Worm (Caenorhabditis elegans) whole organism, late embryonic: Measurements from ENCODE around the gene Y49E10.4.

Experiments used
- C08G9.2 ChIP-seq: sonication (generic microtip); optimal IDR thresholded peaks from 2 replicates; lab custom pipeline; 2016; ENCODE audit warnings: mild to moderate bottlenecking, missing genetic modification characterization, moderate library complexity, missing compliant biosample characterization
- C38D4.7 ChIP-seq: fragments of 200-800 bp; sonication (Bioruptor generic); optimal IDR thresholded peaks from 2 replicates; lab custom pipeline; 2018; ENCODE audit warnings: mild to moderate bottlenecking, missing genetic modification characterization, moderate library complexity, missing compliant biosample characterization
- F13H6.1 ChIP-seq: sonication (generic microtip); optimal IDR thresholded peaks from 2 replicates; lab custom pipeline; 2016; ENCODE audit warnings: missing genetic modification characterization, missing compliant biosample characterization
- K02D7.2 ChIP-seq: sonication (generic microtip); optimal IDR thresholded peaks from 2 replicates; lab custom pipeline; 2017; ENCODE audit warnings: mild to moderate bottlenecking, missing genetic modification characterization, missing compliant biosample characterization
- K09A11.1 ChIP-seq: sonication (generic microtip); optimal IDR thresholded peaks from 2 replicates; lab custom pipeline; 2017; ENCODE audit warnings: antibody characterized with exemption, mild to moderate bottlenecking, missing genetic modification characterization, missing compliant biosample characterization; ENCODE audit not compliant: insufficient read depth
- T23F11.4 ChIP-seq: fragments of 200-800 bp; sonication (Bioruptor generic); optimal IDR thresholded peaks from 2 replicates; lab custom pipeline; 2018; ENCODE audit warnings: mild to moderate bottlenecking, missing genetic modification characterization, missing compliant biosample characterization
- ahr-1 ChIP-seq: sonication (generic microtip); optimal IDR thresholded peaks from 2 replicates; lab custom pipeline; 2016; ENCODE audit warnings: missing genetic modification characterization, missing compliant biosample characterization
- ama-1 ChIP-seq: fragments of 150-350 bp; optimal IDR thresholded peaks from 2 replicates; lab custom pipeline; 2014
- ceh-14 ChIP-seq: sonication (generic microtip); optimal IDR thresholded peaks from 2 replicates; lab custom pipeline; 2016; ENCODE audit warnings: missing genotype, missing genetic modification characterization, missing compliant biosample characterization
- ceh-18 ChIP-seq: sonication (generic microtip); optimal IDR thresholded peaks from 2 replicates; lab custom pipeline; 2016; ENCODE audit warnings: missing genetic modification characterization, missing compliant biosample characterization
- ceh-19 ChIP-seq: fragments of 200-800 bp; sonication (Bioruptor generic); optimal IDR thresholded peaks from 2 replicates; lab custom pipeline; 2018; ENCODE audit warnings: mild to moderate bottlenecking, missing genetic modification characterization, missing compliant biosample characterization
- ceh-2 ChIP-seq: sonication (generic microtip); optimal IDR thresholded peaks from 2 replicates; lab custom pipeline; 2016; ENCODE audit warnings: missing genotype, missing genetic modification characterization, missing compliant biosample characterization
- ceh-22 ChIP-seq: sonication (generic microtip); optimal IDR thresholded peaks from 2 replicates; lab custom pipeline; 2017; ENCODE audit warnings: missing biosample characterization, missing genetic modification characterization
- ceh-24 ChIP-seq: sonication (generic microtip); optimal IDR thresholded peaks from 2 replicates; lab custom pipeline; 2016; ENCODE audit warnings: mild to moderate bottlenecking, missing genetic modification characterization, missing compliant biosample characterization
- ceh-30 ChIP-seq: fragments of 150-350 bp; optimal IDR thresholded peaks from 2 replicates; lab custom pipeline; 2014; ENCODE audit warnings: missing biosample characterization, missing genetic modification characterization
- ceh-31 ChIP-seq: sonication (generic microtip); optimal IDR thresholded peaks from 2 replicates; lab custom pipeline; 2016; ENCODE audit warnings: missing genetic modification characterization, missing compliant biosample characterization
- ceh-34 ChIP-seq: sonication (generic microtip); optimal IDR thresholded peaks from 2 replicates; lab custom pipeline; 2016; ENCODE audit warnings: mild to moderate bottlenecking, missing genetic modification characterization, missing compliant biosample characterization
- ceh-45 ChIP-seq: fragments of 200-800 bp; sonication (Bioruptor generic); IDR thresholded peaks from 2 replicates; pipeline ENCODE4 v1.3.6; 2022; ENCODE audit warnings: missing genetic modification reagents, missing genetic modification characterization, missing compliant biosample characterization
- ceh-48 ChIP-seq: sonication (generic microtip); optimal IDR thresholded peaks from 2 replicates; lab custom pipeline; 2016; ENCODE audit warnings: missing genetic modification characterization, inconsistent platforms, missing compliant biosample characterization
- ceh-6 ChIP-seq: fragments of 200-800 bp; sonication (Bioruptor generic); optimal IDR thresholded peaks from 2 replicates; lab custom pipeline; 2018; ENCODE audit warnings: mild to moderate bottlenecking, missing genetic modification characterization, missing compliant biosample characterization
- ceh-9 ChIP-seq: sonication (generic microtip); optimal IDR thresholded peaks from 2 replicates; lab custom pipeline; 2016; ENCODE audit warnings: mild to moderate bottlenecking, missing genetic modification characterization, inconsistent platforms, missing compliant biosample characterization
- dve-1 ChIP-seq: sonication (generic microtip); optimal IDR thresholded peaks from 2 replicates; lab custom pipeline; 2017; ENCODE audit warnings: antibody characterized with exemption, mild to moderate bottlenecking, missing genetic modification characterization, missing compliant biosample characterization
- ets-4 ChIP-seq: sonication (generic microtip); optimal IDR thresholded peaks from 2 replicates; lab custom pipeline; 2016; ENCODE audit warnings: missing genetic modification characterization, missing compliant biosample characterization
- eyg-1 ChIP-seq: sonication (generic microtip); optimal IDR thresholded peaks from 2 replicates; lab custom pipeline; 2016; ENCODE audit warnings: missing genotype, missing genetic modification characterization, missing compliant biosample characterization
- fkh-6 ChIP-seq: sonication (generic microtip); optimal IDR thresholded peaks from 2 replicates; lab custom pipeline; 2016; ENCODE audit warnings: missing genetic modification characterization, missing compliant biosample characterization
- hlh-15 ChIP-seq: sonication (generic microtip); optimal IDR thresholded peaks from 2 replicates; lab custom pipeline; 2016; ENCODE audit warnings: missing genetic modification characterization, missing compliant biosample characterization
- lim-6 ChIP-seq: sonication (generic microtip); optimal IDR thresholded peaks from 2 replicates; lab custom pipeline; 2016; ENCODE audit warnings: missing genetic modification characterization, missing compliant biosample characterization
- lin-11 ChIP-seq: fragments of 200-800 bp; sonication (Bioruptor generic); optimal IDR thresholded peaks from 2 replicates; lab custom pipeline; 2018; ENCODE audit warnings: mild to moderate bottlenecking, missing genetic modification characterization, missing compliant biosample characterization
- nhr-11 ChIP-seq: fragments of 150-350 bp; optimal IDR thresholded peaks from 2 replicates; lab custom pipeline; 2014; ENCODE audit warnings: missing biosample characterization, missing genetic modification characterization
- odd-2 ChIP-seq: sonication (generic microtip); optimal IDR thresholded peaks from 2 replicates; lab custom pipeline; 2017; ENCODE audit warnings: antibody characterized with exemption, mild to moderate bottlenecking, missing genetic modification characterization, missing compliant biosample characterization
- pag-3 ChIP-seq: sonication (generic microtip); optimal IDR thresholded peaks from 2 replicates; lab custom pipeline; 2016; ENCODE audit warnings: missing compliant biosample characterization, missing genetic modification characterization, borderline replicate concordance
- pat-9 ChIP-seq: fragments of 200-800 bp; sonication (Bioruptor generic); optimal IDR thresholded peaks from 2 replicates; lab custom pipeline; 2018; ENCODE audit warnings: mild to moderate bottlenecking, missing genetic modification characterization, moderate library complexity, missing compliant biosample characterization
- pha-2 ChIP-seq: sonication (generic microtip); optimal IDR thresholded peaks from 2 replicates; lab custom pipeline; 2017; ENCODE audit warnings: mild to moderate bottlenecking, missing genetic modification characterization, missing compliant biosample characterization
- pros-1 ChIP-seq: fragments of 150-350 bp; optimal IDR thresholded peaks from 2 replicates; lab custom pipeline; 2014; ENCODE audit warnings: missing biosample characterization, missing genetic modification reagents, missing genetic modification characterization
- ref-2 ChIP-seq: sonication (generic microtip); optimal IDR thresholded peaks from 2 replicates; lab custom pipeline; 2016; ENCODE audit warnings: missing genetic modification characterization, missing compliant biosample characterization
- sdc-2 ChIP-seq: sonication (generic microtip); optimal IDR thresholded peaks from 2 replicates; lab custom pipeline; 2016; ENCODE audit warnings: missing genotype, missing genetic modification characterization, missing compliant biosample characterization
- sox-4 ChIP-seq: sonication (generic microtip); optimal IDR thresholded peaks from 2 replicates; lab custom pipeline; 2017; ENCODE audit warnings: mild to moderate bottlenecking, missing genetic modification characterization, inconsistent platforms, missing compliant biosample characterization
- tbx-2 ChIP-seq: sonication (generic microtip); optimal IDR thresholded peaks from 2 replicates; lab custom pipeline; 2016; ENCODE audit warnings: missing genetic modification characterization, missing compliant biosample characterization
- tbx-7 ChIP-seq: sonication (generic microtip); optimal IDR thresholded peaks from 2 replicates; lab custom pipeline; 2016; ENCODE audit warnings: missing genotype, missing genetic modification characterization, missing compliant biosample characterization
- ttx-3 ChIP-seq: sonication (generic microtip); optimal IDR thresholded peaks from 2 replicates; lab custom pipeline; 2016; ENCODE audit warnings: missing genetic modification reagents, missing genetic modification characterization, missing compliant biosample characterization
- unc-3 ChIP-seq, 2 experiments: fragments of 200-800 bp in 1 of 2; sonication (Bioruptor generic) in 1 of 2; sonication (generic microtip) in 1 of 2; conservative IDR thresholded peaks in 1 of 2; optimal IDR thresholded peaks in 1 of 2; 2 replicates each; pipeline versions ENCODE4 v1.3.6 to Lab custom; 2016 to 2022; ENCODE audit warnings: missing compliant biosample characterization in 2 of 2, missing genetic modification characterization in 2 of 2, missing genetic modification reagents in 1 of 2
- unc-42 ChIP-seq: sonication (generic microtip); optimal IDR thresholded peaks from 2 replicates; lab custom pipeline; 2016; ENCODE audit warnings: missing genotype, missing genetic modification characterization, missing compliant biosample characterization
- zip-5 ChIP-seq: sonication (generic microtip); optimal IDR thresholded peaks from 2 replicates; lab custom pipeline; 2016; ENCODE audit warnings: missing genetic modification characterization, missing compliant biosample characterization
- ztf-16 ChIP-seq: sonication (generic microtip); optimal IDR thresholded peaks from 2 replicates; lab custom pipeline; 2017; ENCODE audit warnings: missing genetic modification characterization, missing compliant biosample characterization

Y49E10.4 gene

DNA sequence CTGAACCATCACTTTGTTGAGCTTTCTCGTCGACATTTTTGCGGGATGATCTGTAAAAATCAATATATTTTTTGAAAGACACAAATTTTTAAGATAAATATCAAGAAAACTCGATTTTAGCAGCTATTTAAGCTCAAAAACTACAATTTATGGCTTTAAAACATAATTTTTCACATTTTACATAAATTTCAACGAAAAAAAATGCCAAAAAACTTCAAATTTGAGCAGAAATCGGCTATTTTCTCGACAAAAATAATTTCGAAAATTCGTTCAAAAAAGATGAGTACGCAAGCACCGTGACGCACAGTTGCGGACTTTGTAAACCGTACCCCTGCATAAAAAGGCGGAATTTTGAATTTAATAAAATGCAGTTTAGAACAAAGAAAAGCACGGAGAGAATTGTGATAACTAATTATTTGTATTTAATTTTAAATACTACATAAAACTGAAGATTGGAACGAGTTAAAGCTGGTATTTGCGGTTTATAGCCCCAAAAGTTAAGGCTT lies 46.0 kb upstream of the Y49E10.4 start, which contains the start of gene snr-6 (continued):
- no peak for TF ChIP-seq ceh-24 (tag; lab: Kevin White, UChicago)
- no peak for TF ChIP-seq tbx-7 (tag; lab: Kevin White, UChicago)
- TF ChIP-seq dve-1 (tag; lab: Kevin White, UChicago) = no peak
- TF ChIP-seq odd-2 (tag; lab: Kevin White, UChicago) = no peak
- no peak for TF ChIP-seq zip-5 (tag; lab: Kevin White, UChicago)
- no peak for TF ChIP-seq ceh-45
- no peak for TF ChIP-seq ztf-16
- TF ChIP-seq unc-3 (GFP tag; conservative IDR thresholded peaks at IDR 0.05; lab: Robert Waterston, UW) = no peak
- TF ChIP-seq unc-3 (tag; optimal IDR thresholded peaks at IDR 0.05; lab: Kevin White, UChicago) = no peak
- peak; percentile 24 for TF ChIP-seq ceh-31
- TF ChIP-seq F13H6.1 (tag; lab: Kevin White, UChicago) = no peak
- TF ChIP-seq pat-9 (tag; lab: Kevin White, UChicago) = no peak
- no peak for TF ChIP-seq ceh-19 (GFP tag; lab: Kevin White, UChicago)
- TF ChIP-seq ahr-1 = no peak
- no peak for TF ChIP-seq ref-2
- no peak for TF ChIP-seq ttx-3 (tag; lab: Kevin White, UChicago)
- no peak for TF ChIP-seq K02D7.2
- no peak for TF ChIP-seq pros-1
- TF ChIP-seq lim-6 (tag; lab: Kevin White, UChicago) = no peak
- TF ChIP-seq ceh-34 (tag; lab: Kevin White, UChicago) = no peak
- peak; percentile 18 for TF ChIP-seq ceh-14 (tag; lab: Kevin White, UChicago)
- no peak for TF ChIP-seq sdc-2 (tag; lab: Kevin White, UChicago)
- no peak for TF ChIP-seq ceh-22 (tag; lab: Kevin White, UChicago)
- no peak for TF ChIP-seq fkh-6 (tag; lab: Kevin White, UChicago)
- TF ChIP-seq unc-42 (tag; lab: Kevin White, UChicago) = peak; percentile 63
- peak; percentile 41 for TF ChIP-seq tbx-2

DNA sequence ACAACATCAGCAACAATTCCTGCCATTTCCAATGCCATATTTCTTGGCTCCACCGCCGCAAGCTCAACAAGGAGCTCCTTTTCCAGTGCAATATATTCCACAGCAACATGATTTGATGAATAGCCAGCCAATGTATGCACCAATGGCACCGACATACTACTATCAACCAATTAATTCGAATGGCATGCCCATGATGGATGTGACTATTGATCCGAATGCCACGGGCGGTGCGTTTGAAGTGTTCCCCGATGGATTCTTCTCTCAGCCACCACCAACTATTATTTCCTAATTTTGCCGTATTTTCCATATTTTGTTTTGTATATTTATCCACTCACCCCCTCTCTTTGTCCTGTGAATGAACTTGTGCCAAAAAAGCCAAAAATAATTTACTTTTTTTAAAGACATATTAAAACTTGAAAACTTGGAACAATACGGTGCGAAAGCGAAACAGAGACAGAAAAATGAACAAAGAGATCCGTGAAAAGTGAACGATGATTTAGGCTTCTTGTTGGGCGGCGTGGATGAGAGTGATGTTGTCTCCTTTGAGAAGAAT lies 45.3 kb upstream of the Y49E10.4 start:
- TF ChIP-seq ceh-6 (GFP tag; lab: Kevin White, UChicago) = no peak
- no peak for TF ChIP-seq ceh-24 (tag; lab: Kevin White, UChicago)
- TF ChIP-seq ceh-18 (tag; lab: Kevin White, UChicago) = no peak
- TF ChIP-seq ceh-31 = no peak
- no peak for TF ChIP-seq pag-3 (tag; lab: Kevin White, UChicago)
- TF ChIP-seq ceh-9 (tag; lab: Kevin White, UChicago) = no peak
- TF ChIP-seq pha-2 (tag; lab: Kevin White, UChicago) = no peak
- no peak for TF ChIP-seq ceh-2 (tag; lab: Kevin White, UChicago)
- TF ChIP-seq lim-6 (tag; lab: Kevin White, UChicago) = no peak
- TF ChIP-seq ets-4 (tag; lab: Kevin White, UChicago) = no peak
- TF ChIP-seq pros-1 = no peak
- TF ChIP-seq C38D4.7 (GFP tag; lab: Kevin White, UChicago) = no peak
- TF ChIP-seq nhr-11 (tag; lab: Kevin White, UChicago) = no peak
- TF ChIP-seq ztf-16 = no peak
- TF ChIP-seq sox-4 (tag; lab: Kevin White, UChicago) = no peak

- TF ChIP-seq lin-11 (tag; lab: Kevin White, UChicago) = no peak
- TF ChIP-seq ceh-24 (tag; lab: Kevin White, UChicago) = no peak
- TF ChIP-seq ceh-30 (tag; lab: Kevin White, UChicago) = no peak
- TF ChIP-seq C08G9.2 (tag; lab: Kevin White, UChicago) = no peak
- no peak for TF ChIP-seq tbx-2
- TF ChIP-seq pros-1 = no peak
- no peak for TF ChIP-seq hlh-15 (tag; lab: Kevin White, UChicago)
- no peak for TF ChIP-seq ceh-48 (tag; lab: Kevin White, UChicago)
- no peak for TF ChIP-seq eyg-1 (tag; lab: Kevin White, UChicago)
- no peak for TF ChIP-seq ztf-16
- no peak for TF ChIP-seq ama-1
- no peak for TF ChIP-seq ceh-2 (tag; lab: Kevin White, UChicago)
- TF ChIP-seq K09A11.1 (tag; lab: Kevin White, UChicago) = no peak
- no peak for TF ChIP-seq fkh-6 (tag; lab: Kevin White, UChicago)
- no peak for TF ChIP-seq ahr-1
- no peak for TF ChIP-seq dve-1 (tag; lab: Kevin White, UChicago)
- TF ChIP-seq T23F11.4 (GFP tag; lab: Kevin White, UChicago) = no peak
- TF ChIP-seq sdc-2 (tag; lab: Kevin White, UChicago) = no peak
These were observed 44.6 kb upstream of the Y49E10.4 start for ce11 chrIII:12428264-12428627.
